Fruit fly (Drosophila melanogaster) whole organism, embryonic: ENCODE measurements around the gene Os-C.
A peak's percentile ranks its signal among the peaks of the same experiment; 100 is the strongest.

ENCODE experiments used
- CG10462 ChIP-seq: fragments of 200-800 bp; sonication (Bioruptor generic); optimal IDR thresholded peaks from 2 replicates; lab custom pipeline; 2016; ENCODE audit warnings: missing biosample characterization, missing genetic modification characterization
- CG11247 ChIP-seq: fragments of 200-800 bp; sonication (Bioruptor generic); IDR thresholded peaks from 2 replicates; pipeline ENCODE4 v1.3.6; 2022; ENCODE audit warnings: missing biosample characterization, missing genetic modification characterization
- CG14860 ChIP-seq: fragments of 200-800 bp; sonication (Bioruptor generic); IDR thresholded peaks from 3 replicates; pipeline ENCODE4 v1.3.6; 2022; ENCODE audit warnings: missing biosample characterization, missing genetic modification characterization; ENCODE audit not compliant: partially characterized antibody
- CG16779 ChIP-seq: fragments of 200-800 bp; sonication (Bioruptor generic); IDR thresholded peaks from 2 replicates; pipeline ENCODE4 v1.3.6; 2022; ENCODE audit warnings: missing biosample characterization, missing genetic modification characterization
- CG2712 ChIP-seq: fragments of 200-800 bp; optimal IDR thresholded peaks from 3 replicates; lab custom pipeline; 2019; ENCODE audit warnings: missing biosample characterization, mild to moderate bottlenecking, missing genetic modification characterization, moderate library complexity
- CG30431 ChIP-seq: fragments of 200-800 bp; sonication (Bioruptor generic); optimal IDR thresholded peaks from 2 replicates; lab custom pipeline; 2017; ENCODE audit warnings: missing biosample characterization, missing genetic modification characterization
- CG32772 ChIP-seq: fragments of 200-800 bp; sonication (Bioruptor generic); IDR thresholded peaks from 2 replicates; pipeline ENCODE4 v1.3.6; 2022; ENCODE audit warnings: missing biosample characterization, missing genetic modification characterization
- CG4282 ChIP-seq: fragments of 200-800 bp; sonication (Bioruptor generic); optimal IDR thresholded peaks from 2 replicates; lab custom pipeline; 2016; ENCODE audit warnings: missing biosample characterization, missing genetic modification characterization
- CG6689 ChIP-seq: fragments of 200-800 bp; sonication (Bioruptor generic); IDR thresholded peaks from 2 replicates; pipeline ENCODE4 v1.3.6; 2022; ENCODE audit warnings: missing biosample characterization, missing genetic modification characterization
- CG7786 ChIP-seq: fragments of 200-800 bp; sonication (Bioruptor generic); optimal IDR thresholded peaks from 2 replicates; lab custom pipeline; 2016; ENCODE audit warnings: missing biosample characterization, missing genetic modification characterization
- CG8089 ChIP-seq: fragments of 200-800 bp; sonication (Bioruptor generic); optimal IDR thresholded peaks from 3 replicates; lab custom pipeline; 2016; ENCODE audit warnings: missing biosample characterization, missing genetic modification characterization
- CG9817 ChIP-seq: fragments of 200-800 bp; sonication (Bioruptor generic); optimal IDR thresholded peaks from 2 replicates; lab custom pipeline; 2018; ENCODE audit warnings: missing biosample characterization, mild to moderate bottlenecking, missing genetic modification characterization, moderate library complexity
- CTCF ChIP-seq: fragments of 200-800 bp; sonication (Bioruptor generic); optimal IDR thresholded peaks from 2 replicates; lab custom pipeline; 2017; ENCODE audit warnings: missing biosample characterization, mild to moderate bottlenecking, missing genetic modification characterization, moderate library complexity
- D ChIP-seq, 2 experiments: fragments of 200-800 bp in 1 of 2; fragments of >200 bp in 1 of 2; sonication (Bioruptor generic) in 1 of 2; optimal IDR thresholded peaks; 2 replicates in 1 of 2; 3 replicates in 1 of 2; lab custom pipeline; 2017; ENCODE audit warnings: mild to moderate bottlenecking in 1 of 2, missing biosample characterization in 1 of 2, missing genetic modification characterization in 1 of 2, missing genetic modification reagents in 1 of 2
- HLH3B ChIP-seq: fragments of 200-800 bp; sonication (Bioruptor generic); IDR thresholded peaks from 2 replicates; pipeline ENCODE4 v1.3.6; 2022; ENCODE audit warnings: missing biosample characterization, missing genetic modification characterization
- HLHmδ ChIP-seq: fragments of 200-800 bp; sonication (Bioruptor generic); optimal IDR thresholded peaks from 2 replicates; lab custom pipeline; 2018; ENCODE audit warnings: missing biosample characterization, mild to moderate bottlenecking, missing genetic modification characterization, moderate library complexity
- Hr78 ChIP-seq, 2 experiments: fragments of 200-800 bp in 1 of 2; fragments of >200 bp in 1 of 2; sonication (Bioruptor generic) in 1 of 2; optimal IDR thresholded peaks; 2 replicates each; lab custom pipeline; 2017 to 2019; ENCODE audit warnings: missing biosample characterization in 2 of 2, missing genetic modification characterization in 2 of 2, mild to moderate bottlenecking in 1 of 2, moderate library complexity in 1 of 2
- MBD-R2 ChIP-seq: fragments of 200-800 bp; sonication (Bioruptor generic); IDR thresholded peaks from 2 replicates; pipeline ENCODE4 v1.3.6; 2022; ENCODE audit warnings: missing biosample characterization, missing genetic modification characterization
- NFAT ChIP-seq: fragments of 200-800 bp; sonication (Bioruptor generic); IDR thresholded peaks from 2 replicates; pipeline ENCODE4 v1.3.6; 2022; ENCODE audit warnings: missing biosample characterization, missing genetic modification characterization
- Poxn ChIP-seq: fragments of 200-800 bp; sonication (Bioruptor generic); IDR thresholded peaks from 2 replicates; pipeline ENCODE4 v1.3.6; 2022; ENCODE audit warnings: missing biosample characterization, missing genetic modification characterization
- Xbp1 ChIP-seq: fragments of 200-800 bp; sonication (Bioruptor generic); optimal IDR thresholded peaks from 3 replicates; lab custom pipeline; 2016; ENCODE audit warnings: missing biosample characterization, mild to moderate bottlenecking, missing genetic modification characterization
- ab ChIP-seq: fragments of 200-800 bp; sonication (Bioruptor generic); optimal IDR thresholded peaks from 2 replicates; lab custom pipeline; 2016; ENCODE audit warnings: missing biosample characterization, missing genetic modification characterization
- ac ChIP-seq: fragments of 200-800 bp; sonication (Bioruptor generic); optimal IDR thresholded peaks from 3 replicates; lab custom pipeline; 2017; ENCODE audit warnings: missing biosample characterization, mild to moderate bottlenecking, missing genetic modification characterization
- ap ChIP-seq: fragments of 200-800 bp; sonication (Bioruptor generic); IDR thresholded peaks from 2 replicates; pipeline ENCODE4 v1.3.6; 2022; ENCODE audit warnings: missing biosample characterization, missing genetic modification characterization
- ara ChIP-seq: fragments of 200-800 bp; sonication (Bioruptor generic); IDR thresholded peaks from 2 replicates; pipeline ENCODE4 v1.3.6; 2022; ENCODE audit warnings: missing biosample characterization, missing genetic modification characterization
- bcd ChIP-seq: fragments of 200-800 bp; sonication (Bioruptor generic); optimal IDR thresholded peaks from 2 replicates; lab custom pipeline; 2017; ENCODE audit warnings: missing biosample characterization, mild to moderate bottlenecking, missing genetic modification characterization
- cato ChIP-seq: fragments of 200-800 bp; sonication (Bioruptor generic); optimal IDR thresholded peaks from 2 replicates; lab custom pipeline; 2016; ENCODE audit warnings: missing biosample characterization, missing genetic modification characterization, borderline replicate concordance
- crp ChIP-seq, 2 experiments: fragments of 200-800 bp; sonication (Bioruptor generic); optimal IDR thresholded peaks; 2 replicates in 1 of 2; 3 replicates in 1 of 2; lab custom pipeline; 2017; ENCODE audit warnings: missing biosample characterization in 2 of 2, missing genetic modification characterization in 2 of 2, mild to moderate bottlenecking in 1 of 2, moderate library complexity in 1 of 2
- disco-r ChIP-seq: fragments of 200-800 bp; sonication (Bioruptor generic); optimal IDR thresholded peaks from 2 replicates; lab custom pipeline; 2016; ENCODE audit warnings: missing biosample characterization, missing genetic modification characterization
- gem ChIP-seq: fragments of 200-800 bp; sonication (Bioruptor generic); optimal IDR thresholded peaks from 2 replicates; lab custom pipeline; 2019; ENCODE audit warnings: missing biosample characterization, mild to moderate bottlenecking, missing genetic modification characterization, moderate library complexity
- gt ChIP-seq: fragments of 200-800 bp; sonication (Bioruptor generic); IDR thresholded peaks from 2 replicates; pipeline ENCODE4 v1.3.6; 2022; ENCODE audit warnings: missing biosample characterization, missing genetic modification characterization
- her ChIP-seq: fragments of 200-800 bp; sonication (Bioruptor generic); optimal IDR thresholded peaks from 2 replicates; lab custom pipeline; 2016; ENCODE audit warnings: missing biosample characterization, missing genetic modification characterization
- ind ChIP-seq: fragments of 200-800 bp; sonication (Bioruptor generic); optimal IDR thresholded peaks from 3 replicates; lab custom pipeline; 2016; ENCODE audit warnings: missing biosample characterization, missing genetic modification characterization
- jigr1 ChIP-seq: fragments of 200-800 bp; sonication (Bioruptor generic); IDR thresholded peaks from 3 replicates; pipeline ENCODE4 v1.3.6; 2022; ENCODE audit warnings: missing biosample characterization, missing genetic modification characterization
- klu ChIP-seq: fragments of 200-800 bp; sonication (Bioruptor generic); IDR thresholded peaks from 2 replicates; pipeline ENCODE4 v1.3.6; 2022; ENCODE audit warnings: missing biosample characterization, missing genetic modification characterization
- lov ChIP-seq, 2 experiments: fragments of 200-800 bp in 1 of 2; fragments of >200 bp in 1 of 2; sonication (Bioruptor generic) in 1 of 2; IDR thresholded peaks in 1 of 2; optimal IDR thresholded peaks in 1 of 2; 2 replicates in 1 of 2; 3 replicates in 1 of 2; pipeline versions ENCODE4 v1.3.6 to Lab custom; 2017 to 2022; ENCODE audit warnings: missing biosample characterization in 1 of 2, missing genetic modification characterization in 1 of 2
- pan ChIP-seq, 4 experiments: fragments of >200 bp in 3 of 4; fragments of 200-800 bp in 1 of 4; sonication (Bioruptor generic) in 1 of 4; optimal IDR thresholded peaks in 3 of 4; IDR thresholded peaks in 1 of 4; 2 replicates each; pipeline versions ENCODE4 v1.3.6 to Lab custom; 2017 to 2022; ENCODE audit warnings: missing biosample characterization in 2 of 4, missing genetic modification characterization in 2 of 4, mixed read lengths in 1 of 4
- pho ChIP-seq: fragments of 200-800 bp; sonication (Bioruptor generic); optimal IDR thresholded peaks from 2 replicates; lab custom pipeline; 2016; ENCODE audit warnings: missing biosample characterization, missing genetic modification characterization
- pita ChIP-seq: fragments of 200-800 bp; sonication (Bioruptor generic); optimal IDR thresholded peaks from 2 replicates; lab custom pipeline; 2017; ENCODE audit warnings: missing biosample characterization, mild to moderate bottlenecking, missing genetic modification characterization
- pnt ChIP-seq: fragments of 200-800 bp; sonication (Bioruptor generic); optimal IDR thresholded peaks from 3 replicates; lab custom pipeline; 2016; ENCODE audit warnings: missing biosample characterization, missing genetic modification characterization
- rib ChIP-seq: fragments of 200-800 bp; sonication (Bioruptor generic); IDR thresholded peaks from 2 replicates; pipeline ENCODE4 v1.3.6; 2022; ENCODE audit warnings: missing biosample characterization, missing genetic modification characterization
- sima ChIP-seq: fragments of 200-800 bp; sonication (Bioruptor generic); optimal IDR thresholded peaks from 2 replicates; lab custom pipeline; 2016; ENCODE audit warnings: missing biosample characterization, missing genetic modification characterization
- sna ChIP-seq: fragments of 200-800 bp; sonication (Bioruptor generic); IDR thresholded peaks from 2 replicates; pipeline ENCODE4 v1.3.6; 2022; ENCODE audit warnings: missing biosample characterization, missing genetic modification characterization; ENCODE audit not compliant: partially characterized antibody
- sob ChIP-seq: fragments of 200-800 bp; sonication (Bioruptor generic); IDR thresholded peaks from 2 replicates; pipeline ENCODE4 v1.3.6; 2022; ENCODE audit warnings: missing biosample characterization, missing genetic modification characterization
- tgo ChIP-seq: fragments of 200-800 bp; sonication (Bioruptor generic); IDR thresholded peaks from 3 replicates; pipeline ENCODE4 v1.3.6; 2022; ENCODE audit warnings: missing biosample characterization, missing genetic modification characterization
- tin ChIP-seq: fragments of 200-800 bp; sonication (Bioruptor generic); optimal IDR thresholded peaks from 3 replicates; lab custom pipeline; 2016; ENCODE audit warnings: missing biosample characterization, missing genetic modification characterization
- vnd ChIP-seq: fragments of 200-800 bp; sonication (Bioruptor generic); IDR thresholded peaks from 3 replicates; pipeline ENCODE4 v1.3.6; 2022; ENCODE audit warnings: missing biosample characterization, missing genetic modification characterization; ENCODE audit not compliant: partially characterized antibody

The Os-C gene

DNA sequence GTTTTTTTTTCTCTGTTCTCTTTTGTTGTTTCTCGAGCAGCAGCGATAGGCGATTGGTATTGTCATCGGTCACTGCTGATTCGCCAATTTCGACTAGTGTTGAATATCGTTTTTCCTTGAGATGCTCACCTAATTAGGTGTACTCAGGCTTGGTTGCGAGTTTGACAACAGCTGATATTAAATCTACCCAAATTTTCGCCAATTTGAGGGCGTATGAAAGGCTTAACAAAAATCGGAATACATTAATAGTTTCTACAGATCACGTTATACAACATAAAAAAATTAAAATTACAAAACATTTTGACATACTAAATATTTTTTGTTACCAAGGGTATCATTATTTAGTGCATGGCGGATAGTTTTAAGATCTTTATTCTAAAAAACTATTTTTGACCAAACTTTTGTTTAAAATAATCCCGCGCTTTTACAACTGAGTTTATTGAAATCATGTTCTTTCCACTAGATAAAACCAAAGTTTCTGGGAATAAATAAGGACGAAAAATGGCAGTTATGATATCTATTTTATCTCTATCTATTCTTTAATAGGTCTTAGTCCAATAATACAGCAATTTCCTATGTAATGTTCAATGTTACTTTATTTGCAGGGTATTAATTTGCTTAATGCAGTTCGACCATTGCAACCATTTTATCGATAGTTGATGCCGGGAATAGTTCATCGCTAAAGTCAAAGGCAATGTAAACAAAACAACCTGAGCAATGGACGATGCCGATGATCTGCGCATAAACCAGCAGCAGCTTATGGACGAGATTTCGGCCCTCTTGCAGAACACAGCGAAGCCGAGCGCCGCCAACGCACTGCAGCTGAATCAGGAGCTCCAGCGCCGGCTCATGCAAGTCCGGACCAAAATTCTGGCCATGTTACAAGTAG, 34.6 kb downstream of the Os-C start, which contains the start of the genes CG10435 and Pbp95 (continued):
- TF ChIP-seq CG2712 (tag; lab: Kevin White, UChicago) (peak; percentile 58), HLHmδ (no peak), sna (GFP tag; lab: Robert Waterston, UW) (peak; percentile 57), CG32772 (GFP tag; lab: Robert Waterston, UW) (peak; percentile 48; the same call in 1 of the 2 replicates), gem (tag; lab: Kevin White, UChicago) (no peak), CG7786 (peak; percentile 2), HLH3B (GFP tag; lab: Robert Waterston, UW) (peak; percentile 55; the same call in 1 of the 2 replicates), sima (no peak), vnd (GFP tag; lab: Robert Waterston, UW) (peak; percentile 55; the same call in 2 of the 3 replicates), cato (GFP tag; lab: Kevin White, UChicago) (peak; percentile 23), ara (GFP tag; lab: Robert Waterston, UW) (no peak), ap (0 out of 2 replicates have a peak, but pooled peaks have one; percentile 13), jigr1 (GFP tag; lab: Robert Waterston, UW) (no peak), bcd (GFP tag; lab: Kevin White, UChicago) (peak; percentile 48), disco-r (GFP tag; lab: Kevin White, UChicago) (no peak), lov (optimal IDR thresholded peaks at IDR 0.05; lab: Kevin White, UChicago) (no peak), lov (GFP tag; IDR thresholded peaks at IDR 0.05; lab: Robert Waterston, UW) (no peak), ab (GFP tag; lab: Kevin White, UChicago) (no peak), CG16779 (GFP tag; lab: Robert Waterston, UW) (no peak), pan (optimal IDR thresholded peaks at IDR 0.05; lab: Kevin White, UChicago) (no peak), pan (GFP tag; optimal IDR thresholded peaks at IDR 0.05 in 1 of 2, IDR thresholded peaks at IDR 0.05 in 1 of 2) (peak in 1 of 2 experiments; percentile 44), CG10462 (GFP tag; lab: Kevin White, UChicago) (no peak), sob (peak; percentile 72), MBD-R2 (GFP tag; lab: Robert Waterston, UW) (peak; percentile 79), CG9817 (tag; lab: Kevin White, UChicago) (peak; percentile 42), NFAT (GFP tag; lab: Robert Waterston, UW) (peak; percentile 70), Hr78 (GFP tag; optimal IDR thresholded peaks at IDR 0.05; lab: Kevin White, UChicago) (no peak), ind (peak; percentile 69), gt (GFP tag; lab: Robert Waterston, UW) (no peak), CG11247 (GFP tag; lab: Robert Waterston, UW) (peak; percentile 51; the same call in 1 of the 2 replicates), CG14860 (GFP tag; lab: Robert Waterston, UW) (peak; percentile 44; the same call in 1 of the 3 replicates), Poxn (GFP tag; lab: Robert Waterston, UW) (no peak), tgo (peak; percentile 48; the same call in 2 of the 3 replicates), CTCF (GFP tag; lab: Kevin White, UChicago) (no peak), CG4282 (GFP tag; lab: Kevin White, UChicago) (no peak), CG6689 (peak; percentile 60), klu (GFP tag; lab: Robert Waterston, UW) (no peak), CG8089 (GFP tag; lab: Kevin White, UChicago) (no peak), pita (GFP tag; lab: Kevin White, UChicago) (no peak), D (optimal IDR thresholded peaks at IDR 0.05; lab: Kevin White, UChicago) (peak; percentile 80), D (GFP tag; optimal IDR thresholded peaks at IDR 0.05; lab: Kevin White, UChicago) (peak; percentile 28), tin (GFP tag; lab: Kevin White, UChicago) (peak; percentile 45), her (GFP tag; lab: Kevin White, UChicago) (peak; percentile 45), ac (GFP tag; lab: Kevin White, UChicago) (no peak), CG30431 (peak; percentile 7), Xbp1 (GFP tag; lab: Kevin White, UChicago) (peak; percentile 66), pnt (GFP tag; lab: Kevin White, UChicago) (peak; percentile 1), crp (GFP tag; optimal IDR thresholded peaks at IDR 0.05; lab: Kevin White, UChicago) (peak; percentile 35 to 88), pho (peak; percentile 59), rib (GFP tag; lab: Robert Waterston, UW) (peak; percentile 76)
